Worm (Caenorhabditis elegans) whole organism, L2 larva: ENCODE measurements around the gene flr-4.

Experiments
- C34F6.9 ChIP-seq: fragments of 150-350 bp; optimal IDR thresholded peaks from 2 replicates; lab custom pipeline; 2014; ENCODE audit warnings: missing biosample characterization, missing genetic modification characterization
- F13H6.1 ChIP-seq: sonication (generic microtip); optimal IDR thresholded peaks from 2 replicates; lab custom pipeline; 2016; ENCODE audit warnings: missing genetic modification characterization, missing compliant biosample characterization
- Y55F3AM.14 ChIP-seq: fragments of 200-800 bp; sonication (Bioruptor generic); optimal IDR thresholded peaks from 2 replicates; lab custom pipeline; 2018; ENCODE audit warnings: mild to moderate bottlenecking, missing genetic modification characterization, missing compliant biosample characterization
- ZK546.5 ChIP-seq: sonication (generic microtip); optimal IDR thresholded peaks from 2 replicates; lab custom pipeline; 2017; ENCODE audit warnings: missing biosample characterization, missing genetic modification characterization
- alr-1 ChIP-seq: fragments of 150-350 bp; optimal IDR thresholded peaks from 2 replicates; lab custom pipeline; 2014; ENCODE audit warnings: missing biosample characterization, missing genetic modification characterization
- aly-2 ChIP-seq: fragments of 150-350 bp; optimal IDR thresholded peaks from 2 replicates; lab custom pipeline; 2014; ENCODE audit warnings: missing biosample characterization, missing genetic modification characterization
- ama-1 ChIP-seq: fragments of 150-350 bp; optimal IDR thresholded peaks from 2 replicates; lab custom pipeline; 2018; ENCODE audit warnings: inconsistent platforms
- blmp-1 ChIP-seq: sonication (generic microtip); optimal IDR thresholded peaks from 2 replicates; lab custom pipeline; 2017; ENCODE audit warnings: missing genetic modification characterization, mild to moderate bottlenecking, missing compliant biosample characterization, antibody characterized with exemption, moderate library complexity; ENCODE audit not compliant: insufficient read depth
- ceh-16 ChIP-seq: fragments of 150-350 bp; optimal IDR thresholded peaks from 2 replicates; lab custom pipeline; 2014; ENCODE audit warnings: missing biosample characterization, missing genetic modification characterization
- ceh-82 ChIP-seq: fragments of 150-350 bp; optimal IDR thresholded peaks from 2 replicates; lab custom pipeline; 2014; ENCODE audit warnings: missing biosample characterization, missing genetic modification characterization
- crh-2 ChIP-seq: sonication (generic microtip); optimal IDR thresholded peaks from 2 replicates; lab custom pipeline; 2017; ENCODE audit warnings: missing biosample characterization, missing genetic modification characterization
- egl-27 ChIP-seq: sonication (generic microtip); optimal IDR thresholded peaks from 3 replicates; lab custom pipeline; 2017; ENCODE audit warnings: missing biosample characterization, missing genetic modification reagents, missing genetic modification characterization
- elt-1 ChIP-seq: fragments of 150-350 bp; optimal IDR thresholded peaks from 2 replicates; lab custom pipeline; 2014; ENCODE audit warnings: missing biosample characterization, missing genetic modification characterization
- elt-3 ChIP-seq: sonication (generic microtip); optimal IDR thresholded peaks from 2 replicates; lab custom pipeline; 2017; ENCODE audit warnings: missing biosample characterization, missing genetic modification characterization
- fos-1 ChIP-seq: fragments of 150-350 bp; optimal IDR thresholded peaks from 2 replicates; lab custom pipeline; 2014; ENCODE audit warnings: missing biosample characterization, missing genetic modification characterization
- gmeb-1 ChIP-seq: fragments of 150-350 bp; optimal IDR thresholded peaks from 2 replicates; lab custom pipeline; 2014; ENCODE audit warnings: missing biosample characterization, missing genetic modification characterization
- lin-11 ChIP-seq: fragments of 150-350 bp; sonication (generic microtip); optimal IDR thresholded peaks from 2 replicates; lab custom pipeline; 2014; ENCODE audit warnings: missing biosample characterization, missing genetic modification characterization, inconsistent platforms, mixed read lengths
- lin-13 ChIP-seq: fragments of 150-350 bp; optimal IDR thresholded peaks from 2 replicates; lab custom pipeline; 2014; ENCODE audit warnings: missing biosample characterization, missing genetic modification reagents, missing genetic modification characterization
- lin-39 ChIP-seq: fragments of 150-350 bp; optimal IDR thresholded peaks from 2 replicates; lab custom pipeline; 2014; ENCODE audit warnings: missing biosample characterization, missing genetic modification reagents, missing genetic modification characterization
- lsy-2 ChIP-seq, 2 experiments: fragments of 150-350 bp in 1 of 2; sonication (generic microtip) in 1 of 2; optimal IDR thresholded peaks; 2 replicates each; lab custom pipeline; 2014 to 2017; ENCODE audit warnings: missing biosample characterization in 2 of 2, missing genetic modification characterization in 2 of 2
- mbf-1 ChIP-seq: sonication (generic microtip); optimal IDR thresholded peaks from 2 replicates; lab custom pipeline; 2017; ENCODE audit warnings: missing biosample characterization, missing genetic modification characterization
- mdl-1 ChIP-seq, 2 experiments: fragments of 150-350 bp in 1 of 2; sonication (generic microtip) in 1 of 2; optimal IDR thresholded peaks; 2 replicates each; lab custom pipeline; 2017; ENCODE audit warnings: missing biosample characterization in 2 of 2, missing genetic modification characterization in 2 of 2
- nhr-10 ChIP-seq: sonication (generic microtip); optimal IDR thresholded peaks from 2 replicates; lab custom pipeline; 2017; ENCODE audit warnings: missing biosample characterization, missing genetic modification characterization
- nhr-129 ChIP-seq: fragments of 150-350 bp; optimal IDR thresholded peaks from 2 replicates; lab custom pipeline; 2014; ENCODE audit warnings: missing biosample characterization, missing genetic modification characterization
- nhr-21 ChIP-seq: fragments of 150-350 bp; optimal IDR thresholded peaks from 2 replicates; lab custom pipeline; 2014; ENCODE audit warnings: missing biosample characterization, missing genetic modification characterization
- nhr-23 ChIP-seq: fragments of 150-350 bp; optimal IDR thresholded peaks from 2 replicates; lab custom pipeline; 2014; ENCODE audit warnings: missing biosample characterization, missing genetic modification reagents, missing genetic modification characterization
- nhr-237 ChIP-seq: fragments of 150-350 bp; optimal IDR thresholded peaks from 2 replicates; lab custom pipeline; 2014; ENCODE audit warnings: missing biosample characterization, missing genetic modification characterization
- nhr-25 ChIP-seq: fragments of 150-350 bp; sonication (generic microtip); optimal IDR thresholded peaks from 3 replicates; lab custom pipeline; 2014; ENCODE audit warnings: missing biosample characterization, missing genetic modification characterization
- nhr-77 ChIP-seq: fragments of 150-350 bp; optimal IDR thresholded peaks from 2 replicates; lab custom pipeline; 2014; ENCODE audit warnings: missing biosample characterization, missing genetic modification characterization
- peb-1 ChIP-seq: fragments of 150-350 bp; optimal IDR thresholded peaks from 2 replicates; lab custom pipeline; 2014; ENCODE audit warnings: missing biosample characterization, missing genetic modification characterization
- skn-1 ChIP-seq: sonication (generic microtip); optimal IDR thresholded peaks from 2 replicates; lab custom pipeline; 2017; ENCODE audit warnings: missing biosample characterization, missing genetic modification characterization
- sma-3 ChIP-seq: sonication (generic microtip); optimal IDR thresholded peaks from 2 replicates; lab custom pipeline; 2016; ENCODE audit warnings: missing genetic modification reagents, missing genetic modification characterization, missing compliant biosample characterization
- sma-9 ChIP-seq, 2 experiments: fragments of 150-350 bp in 1 of 2; sonication (generic microtip) in 1 of 2; optimal IDR thresholded peaks; 2 replicates each; lab custom pipeline; 2014 to 2016; ENCODE audit warnings: missing genetic modification characterization in 2 of 2, mild to moderate bottlenecking in 1 of 2, missing biosample characterization in 1 of 2, missing compliant biosample characterization in 1 of 2, missing genetic modification reagents in 1 of 2, moderate library complexity in 1 of 2
- snpc-4 ChIP-seq: fragments of 150-350 bp; optimal IDR thresholded peaks from 2 replicates; lab custom pipeline; 2014; ENCODE audit warnings: missing biosample characterization, missing genetic modification characterization
- unc-62 ChIP-seq: fragments of 150-350 bp; optimal IDR thresholded peaks from 2 replicates; lab custom pipeline; 2014; ENCODE audit warnings: missing biosample characterization, missing genetic modification reagents, missing genetic modification characterization
- zag-1 ChIP-seq: fragments of 150-350 bp; optimal IDR thresholded peaks from 2 replicates; lab custom pipeline; 2014; ENCODE audit warnings: missing biosample characterization, missing genetic modification characterization
- ztf-1 ChIP-seq: fragments of 200-800 bp; sonication (Bioruptor generic); conservative IDR thresholded peaks from 2 replicates; pipeline ENCODE4 v1.3.6; 2022; ENCODE audit warnings: missing genetic modification characterization, missing compliant biosample characterization
- ztf-11 ChIP-seq: sonication (generic microtip); optimal IDR thresholded peaks from 2 replicates; lab custom pipeline; 2017; ENCODE audit warnings: missing biosample characterization, missing genetic modification characterization

flr-4 gene

DNA sequence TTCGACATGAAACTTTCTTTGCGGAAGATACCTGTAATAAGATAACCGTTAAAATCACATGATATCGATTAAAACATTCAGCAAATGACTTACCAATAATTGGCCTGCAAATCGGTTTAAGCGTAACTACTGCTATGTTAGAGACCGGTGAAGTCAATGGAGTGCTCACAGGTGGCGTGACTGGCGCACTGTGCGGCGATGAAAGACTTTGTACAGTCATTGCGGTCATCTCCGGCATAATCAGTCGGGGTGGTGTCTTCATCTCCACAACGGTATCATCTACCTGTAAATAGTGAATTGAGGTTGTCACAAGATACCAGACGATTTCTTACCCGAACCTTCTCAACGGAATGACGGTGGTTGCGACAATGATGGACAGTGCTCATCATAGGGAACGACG lies 12.3 kb upstream of the flr-4 start:
- TF ChIP-seq egl-27 (tag; lab: Kevin White, UChicago) (no peak), unc-62 (no peak), mdl-1 (tag; optimal IDR thresholded peaks at IDR 0.05; lab: Kevin White, UChicago) (no peak), ceh-82 (tag; lab: Kevin White, UChicago) (no peak), ceh-16 (no peak), snpc-4 (no peak), nhr-237 (tag; lab: Kevin White, UChicago) (no peak), nhr-129 (tag; lab: Kevin White, UChicago) (no peak), ZK546.5 (tag; lab: Kevin White, UChicago) (no peak), ama-1 (lab: Kevin White, UChicago) (peak; percentile 57), nhr-21 (tag; lab: Kevin White, UChicago) (peak; percentile 5), Y55F3AM.14 (GFP tag; lab: Kevin White, UChicago) (no peak), nhr-23 (tag; lab: Kevin White, UChicago) (no peak), lin-13 (GFP tag; lab: Kevin White, UChicago) (no peak)

DNA sequence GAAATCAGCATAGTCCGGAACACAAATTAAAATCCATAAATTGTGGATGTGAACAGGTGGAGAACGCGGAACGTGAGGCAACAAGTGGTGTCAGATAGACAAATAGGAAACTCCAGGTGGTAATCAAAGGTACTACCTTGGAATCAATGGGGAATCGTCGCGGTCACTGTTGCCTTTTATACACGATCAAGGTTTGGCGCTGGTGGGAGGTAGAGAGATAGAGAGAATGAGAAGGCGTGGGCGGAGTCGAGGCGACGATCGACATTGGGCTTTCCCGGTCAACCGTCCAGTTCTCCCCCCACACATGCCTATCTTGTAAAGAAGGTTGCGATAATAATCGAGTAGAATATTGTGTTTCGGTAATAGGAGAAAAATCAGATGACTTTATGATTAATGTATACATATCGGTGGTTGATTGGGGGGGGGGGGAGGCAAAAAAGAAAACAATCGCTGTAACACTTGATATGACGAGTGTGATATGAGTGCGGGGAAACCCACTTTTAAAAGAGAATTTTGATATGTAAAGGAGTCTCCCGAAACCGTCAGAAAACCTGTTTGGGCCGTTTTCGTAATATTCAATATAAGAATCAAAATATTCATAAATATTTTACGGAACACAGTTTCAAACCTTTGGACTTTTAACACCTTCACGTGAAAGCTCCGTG lies 11.5 kb upstream of the flr-4 start, which contains the start of the genes H40L08.8, H40L08.2 and H40L08.7:
TSS of gene H40L08.8 (minus strand) at position 37 of the 665 bp plus-strand sequence.
TSS of gene H40L08.2 (minus strand) at position 148 of the 665 bp plus-strand sequence.
TSS of gene H40L08.7 (minus strand) at position 148 of the 665 bp plus-strand sequence.
- TF ChIP-seq ceh-16 (peak; percentile 48), ztf-11 (tag; lab: Kevin White, UChicago) (no peak), lin-13 (GFP tag; lab: Kevin White, UChicago) (no peak), gmeb-1 (tag; lab: Kevin White, UChicago) (peak; percentile 5), nhr-10 (tag; lab: Kevin White, UChicago) (no peak), zag-1 (tag; lab: Kevin White, UChicago) (no peak), lsy-2 (tag; optimal IDR thresholded peaks at IDR 0.05; lab: Kevin White, UChicago) (peak in 1 of 2 experiments; percentile 4), ama-1 (lab: Kevin White, UChicago) (peak; percentile 90), skn-1 (tag; lab: Kevin White, UChicago) (no peak), fos-1 (no peak), C34F6.9 (tag; lab: Kevin White, UChicago) (no peak), elt-1 (no peak), crh-2 (tag; lab: Kevin White, UChicago) (no peak), aly-2 (no peak), nhr-21 (tag; lab: Kevin White, UChicago) (peak; percentile 54), ZK546.5 (tag; lab: Kevin White, UChicago) (no peak), unc-62 (no peak), nhr-25 (tag; lab: Kevin White, UChicago) (peak; percentile 79), nhr-129 (tag; lab: Kevin White, UChicago) (peak; percentile 19), peb-1 (tag; lab: Kevin White, UChicago) (no peak), sma-9 (GFP tag; optimal IDR thresholded peaks at IDR 0.05; lab: Kevin White, UChicago) (peak; percentile 81), sma-9 (tag; optimal IDR thresholded peaks at IDR 0.05; lab: Kevin White, UChicago) (no peak), F13H6.1 (tag; lab: Kevin White, UChicago) (peak; percentile 1), blmp-1 (peak; percentile 67), sma-3 (peak; percentile 57), mbf-1 (tag; lab: Kevin White, UChicago) (no peak)

DNA sequence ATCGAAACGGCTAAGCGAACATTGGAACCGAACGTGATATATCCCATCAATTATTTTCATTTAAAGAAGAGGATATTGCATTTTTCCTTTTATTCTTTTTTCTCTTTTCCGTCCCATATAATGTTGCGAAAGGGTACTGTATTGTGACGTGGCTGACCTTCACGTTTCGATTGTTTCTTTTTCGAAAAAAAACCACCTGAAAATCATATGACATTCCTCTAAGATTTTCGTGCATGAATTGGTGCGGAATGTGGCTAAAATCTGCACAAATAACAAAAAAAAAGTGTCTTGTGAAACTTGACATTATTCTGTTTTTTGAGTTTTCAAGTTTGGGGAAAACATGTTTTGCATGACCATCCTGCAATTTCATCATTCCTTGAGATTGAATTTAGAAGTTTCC lies 10.9 kb upstream of the flr-4 start:
- TF ChIP-seq crh-2 (tag; lab: Kevin White, UChicago) (no peak), zag-1 (tag; lab: Kevin White, UChicago) (no peak), elt-3 (tag; lab: Kevin White, UChicago) (no peak), alr-1 (tag; lab: Kevin White, UChicago) (no peak), ama-1 (lab: Kevin White, UChicago) (no peak), ZK546.5 (tag; lab: Kevin White, UChicago) (no peak), F13H6.1 (tag; lab: Kevin White, UChicago) (no peak), nhr-129 (tag; lab: Kevin White, UChicago) (no peak), lin-39 (tag; lab: Kevin White, UChicago) (no peak), nhr-237 (tag; lab: Kevin White, UChicago) (no peak)
- TF ChIP-seq, all 48 proteins: peak for 0

DNA sequence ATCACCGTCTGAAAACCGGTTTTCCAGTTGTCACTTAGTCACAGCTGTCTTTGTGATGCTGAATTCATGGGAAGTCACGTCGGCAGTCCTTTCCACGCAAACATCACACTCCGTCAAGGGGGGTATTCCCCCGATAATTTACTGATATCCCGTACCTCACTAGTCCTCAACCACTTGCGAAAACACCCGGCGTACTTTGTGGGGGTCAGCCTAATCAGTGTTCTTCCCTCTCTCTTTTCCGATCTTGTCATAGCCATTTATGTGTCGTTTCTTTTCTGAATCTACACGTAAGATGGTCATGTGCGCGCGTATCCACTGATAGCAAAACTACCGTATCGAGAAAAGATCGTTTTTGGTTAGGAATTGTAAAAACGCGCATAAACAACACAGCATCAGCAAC lies 9.8 kb upstream of the flr-4 start:
- no peak for TF ChIP-seq snpc-4
- TF ChIP-seq nhr-25 (tag; lab: Kevin White, UChicago) = peak; percentile 80
- no peak for TF ChIP-seq mbf-1 (tag; lab: Kevin White, UChicago)
- peak; percentile 87 for TF ChIP-seq nhr-21 (tag; lab: Kevin White, UChicago)
- TF ChIP-seq nhr-10 (tag; lab: Kevin White, UChicago) = no peak
- TF ChIP-seq ztf-1 (GFP tag; lab: Robert Waterston, UW) = no peak
- TF ChIP-seq lsy-2 (tag; optimal IDR thresholded peaks at IDR 0.05; lab: Kevin White, UChicago) = peak in 1 of 2 experiments; percentile 36
- TF ChIP-seq sma-3 = peak; percentile 86
- no peak for TF ChIP-seq gmeb-1 (tag; lab: Kevin White, UChicago)
- peak; percentile 84 for TF ChIP-seq sma-9 (GFP tag; optimal IDR thresholded peaks at IDR 0.05; lab: Kevin White, UChicago)
- TF ChIP-seq sma-9 (tag; optimal IDR thresholded peaks at IDR 0.05; lab: Kevin White, UChicago) = no peak
- TF ChIP-seq nhr-129 (tag; lab: Kevin White, UChicago) = peak; percentile 50
- TF ChIP-seq elt-3 (tag; lab: Kevin White, UChicago) = no peak
- no peak for TF ChIP-seq nhr-77 (tag; lab: Kevin White, UChicago)
- no peak for TF ChIP-seq lin-11 (tag; lab: Kevin White, UChicago)
- TF ChIP-seq nhr-23 (tag; lab: Kevin White, UChicago) = no peak
